Worm (Caenorhabditis elegans) whole organism, L1 larva: Measurements from ENCODE around the gene wrt-4.

Experiments used
- C16A3.4 ChIP-seq: fragments of 150-350 bp; optimal IDR thresholded peaks from 2 replicates; lab custom pipeline; 2014; ENCODE audit warnings: missing biosample characterization, missing genetic modification characterization
- F16B12.6 ChIP-seq: fragments of 150-350 bp; optimal IDR thresholded peaks from 2 replicates; lab custom pipeline; 2014; ENCODE audit warnings: missing biosample characterization, missing genetic modification characterization
- aha-1 ChIP-seq: fragments of 150-350 bp; optimal IDR thresholded peaks from 2 replicates; lab custom pipeline; 2014; ENCODE audit warnings: missing biosample characterization, missing genetic modification characterization
- aly-2 ChIP-seq: fragments of 150-350 bp; optimal IDR thresholded peaks from 2 replicates; lab custom pipeline; 2014; ENCODE audit warnings: missing biosample characterization, missing genetic modification characterization
- ama-1 ChIP-seq: fragments of 150-350 bp; optimal IDR thresholded peaks from 2 replicates; lab custom pipeline; 2014
- blmp-1 ChIP-seq: fragments of 150-350 bp; optimal IDR thresholded peaks from 2 replicates; lab custom pipeline; 2014; ENCODE audit warnings: missing biosample characterization, missing genetic modification characterization
- ceh-8 ChIP-seq: fragments of 200-800 bp; sonication (Bioruptor generic); optimal IDR thresholded peaks from 2 replicates; lab custom pipeline; 2018; ENCODE audit warnings: mild to moderate bottlenecking, missing genetic modification characterization, moderate library complexity, missing compliant biosample characterization
- ceh-88 ChIP-seq: fragments of 200-800 bp; sonication (Bioruptor generic); IDR thresholded peaks from 2 replicates; pipeline ENCODE4 v1.3.6; 2022; ENCODE audit warnings: missing genetic modification characterization, missing compliant biosample characterization
- ceh-90 ChIP-seq: sonication (generic microtip); optimal IDR thresholded peaks from 2 replicates; lab custom pipeline; 2016; ENCODE audit warnings: missing genetic modification characterization, missing compliant biosample characterization
- efl-1 ChIP-seq, 4 experiments: fragments of 150-350 bp; optimal IDR thresholded peaks in 3 of 4; peaks in 1 of 4; 1 replicate in 1 of 4; 2 replicates in 3 of 4; lab custom pipeline; 2014; ENCODE audit warnings: missing biosample characterization in 2 of 4, missing genetic modification characterization in 2 of 4, missing genetic modification reagents in 2 of 4
- efl-3 ChIP-seq: fragments of 200-800 bp; sonication (Bioruptor generic); optimal IDR thresholded peaks from 2 replicates; lab custom pipeline; 2018; ENCODE audit warnings: mild to moderate bottlenecking, missing genetic modification characterization, missing compliant biosample characterization
- egl-13 ChIP-seq: sonication (generic microtip); optimal IDR thresholded peaks from 2 replicates; lab custom pipeline; 2016; ENCODE audit warnings: missing genotype, missing genetic modification reagents, missing genetic modification characterization, missing compliant biosample characterization
- egl-27 ChIP-seq, 2 experiments: fragments of 150-350 bp in 1 of 2; sonication (generic microtip); optimal IDR thresholded peaks; 3 replicates each; lab custom pipeline; 2017 to 2018; ENCODE audit warnings: missing biosample characterization in 2 of 2, missing genetic modification characterization in 2 of 2, missing genetic modification reagents in 2 of 2
- elt-3 ChIP-seq, 6 experiments: fragments of 150-350 bp in 1 of 6; sonication (generic microtip); optimal IDR thresholded peaks; 2 replicates each; lab custom pipeline; 2017 to 2018; ENCODE audit warnings: missing biosample characterization in 6 of 6, missing genetic modification characterization in 6 of 6, inconsistent platforms in 1 of 6
- fkh-8 ChIP-seq: sonication (generic microtip); optimal IDR thresholded peaks from 2 replicates; lab custom pipeline; 2016; ENCODE audit warnings: mild to moderate bottlenecking, missing genetic modification characterization, missing compliant biosample characterization
- grh-1 ChIP-seq: fragments of 200-800 bp; sonication (Bioruptor generic); IDR thresholded peaks from 2 replicates; pipeline ENCODE4 v1.3.6; 2022; ENCODE audit warnings: missing genetic modification reagents, missing genetic modification characterization, missing compliant biosample characterization
- hlh-4 ChIP-seq: sonication (generic microtip); optimal IDR thresholded peaks from 2 replicates; lab custom pipeline; 2016; ENCODE audit warnings: mild to moderate bottlenecking, missing genetic modification characterization, missing compliant biosample characterization
- hpl-2 ChIP-seq: fragments of 150-350 bp; optimal IDR thresholded peaks from 2 replicates; lab custom pipeline; 2014; ENCODE audit warnings: missing biosample characterization, missing genetic modification reagents, missing genetic modification characterization
- lin-13 ChIP-seq: fragments of 150-350 bp; optimal IDR thresholded peaks from 2 replicates; lab custom pipeline; 2014; ENCODE audit warnings: missing biosample characterization, missing genetic modification reagents, missing genetic modification characterization
- lin-15B ChIP-seq: fragments of 150-350 bp; sonication (generic microtip); optimal IDR thresholded peaks from 3 replicates; lab custom pipeline; 2014; ENCODE audit warnings: missing biosample characterization, missing genetic modification characterization
- mab-9 ChIP-seq: fragments of 200-800 bp; sonication (Bioruptor generic); IDR thresholded peaks from 2 replicates; pipeline ENCODE4 v1.3.6; 2022; ENCODE audit warnings: missing genetic modification reagents, missing genetic modification characterization, missing compliant biosample characterization
- mep-1 ChIP-seq: fragments of 150-350 bp; optimal IDR thresholded peaks from 2 replicates; lab custom pipeline; 2014; ENCODE audit warnings: missing biosample characterization, missing genetic modification characterization
- nhr-12 ChIP-seq: sonication (generic microtip); optimal IDR thresholded peaks from 2 replicates; lab custom pipeline; 2017; ENCODE audit warnings: missing biosample characterization, missing genetic modification characterization
- nhr-47 ChIP-seq: sonication (generic microtip); optimal IDR thresholded peaks from 2 replicates; lab custom pipeline; 2016; ENCODE audit warnings: mild to moderate bottlenecking, missing genetic modification characterization, moderate library complexity, missing compliant biosample characterization
- nhr-71 ChIP-seq: sonication (generic microtip); optimal IDR thresholded peaks from 2 replicates; lab custom pipeline; 2016; ENCODE audit warnings: mild to moderate bottlenecking, missing genetic modification characterization, moderate library complexity, missing compliant biosample characterization
- nhr-76 ChIP-seq: sonication (generic microtip); optimal IDR thresholded peaks from 2 replicates; lab custom pipeline; 2017; ENCODE audit warnings: missing biosample characterization, missing genetic modification characterization
- nhr-77 ChIP-seq: fragments of 150-350 bp; optimal IDR thresholded peaks from 2 replicates; lab custom pipeline; 2014; ENCODE audit warnings: missing biosample characterization, missing genetic modification characterization
- nhr-90 ChIP-seq: sonication (generic microtip); optimal IDR thresholded peaks from 2 replicates; lab custom pipeline; 2016; ENCODE audit warnings: mild to moderate bottlenecking, missing genetic modification characterization, missing compliant biosample characterization; ENCODE audit not compliant: poor library complexity
- pax-3 ChIP-seq: fragments of 200-800 bp; sonication (Bioruptor generic); optimal IDR thresholded peaks from 2 replicates; lab custom pipeline; 2018; ENCODE audit warnings: mild to moderate bottlenecking, missing genetic modification characterization, moderate library complexity, missing compliant biosample characterization
- sptf-1 ChIP-seq: fragments of 150-350 bp; optimal IDR thresholded peaks from 2 replicates; lab custom pipeline; 2014; ENCODE audit warnings: missing biosample characterization, missing genetic modification characterization
- swsn-7 ChIP-seq: sonication (generic microtip); optimal IDR thresholded peaks from 2 replicates; lab custom pipeline; 2016; ENCODE audit warnings: missing genetic modification characterization, missing compliant biosample characterization
- unc-130 ChIP-seq: fragments of 150-350 bp; optimal IDR thresholded peaks from 2 replicates; lab custom pipeline; 2017; ENCODE audit warnings: missing biosample characterization, missing genetic modification characterization, inconsistent platforms
- unc-30 ChIP-seq: sonication (generic microtip); optimal IDR thresholded peaks from 2 replicates; lab custom pipeline; 2017; ENCODE audit warnings: missing biosample characterization, missing genetic modification characterization
- unc-86 ChIP-seq: sonication (generic microtip); optimal IDR thresholded peaks from 2 replicates; lab custom pipeline; 2016; ENCODE audit warnings: missing genetic modification characterization, missing compliant biosample characterization
- unc-98 ChIP-seq: fragments of 200-800 bp; sonication (Bioruptor generic); IDR thresholded peaks from 2 replicates; pipeline ENCODE4 v1.3.6; 2022; ENCODE audit warnings: missing genetic modification characterization, missing compliant biosample characterization
- vab-15 ChIP-seq: sonication (generic microtip); optimal IDR thresholded peaks from 2 replicates; lab custom pipeline; 2017; ENCODE audit warnings: missing genotype, mild to moderate bottlenecking, missing genetic modification characterization, missing compliant biosample characterization
- xbp-1 ChIP-seq: sonication (generic microtip); optimal IDR thresholded peaks from 2 replicates; lab custom pipeline; 2016; ENCODE audit warnings: missing genetic modification characterization, missing compliant biosample characterization
- zag-1 ChIP-seq: fragments of 150-350 bp; optimal IDR thresholded peaks from 2 replicates; lab custom pipeline; 2014; ENCODE audit warnings: missing biosample characterization, missing genetic modification characterization
- ztf-11 ChIP-seq, 2 experiments: sonication (generic microtip); optimal IDR thresholded peaks; 2 replicates each; lab custom pipeline; 2016 to 2017; ENCODE audit warnings: missing genetic modification characterization in 2 of 2, missing biosample characterization in 1 of 2, missing compliant biosample characterization in 1 of 2
- ztf-4 ChIP-seq: fragments of 150-350 bp; optimal IDR thresholded peaks from 2 replicates; lab custom pipeline; 2014; ENCODE audit warnings: missing biosample characterization, missing genetic modification characterization

Gene wrt-4

DNA sequence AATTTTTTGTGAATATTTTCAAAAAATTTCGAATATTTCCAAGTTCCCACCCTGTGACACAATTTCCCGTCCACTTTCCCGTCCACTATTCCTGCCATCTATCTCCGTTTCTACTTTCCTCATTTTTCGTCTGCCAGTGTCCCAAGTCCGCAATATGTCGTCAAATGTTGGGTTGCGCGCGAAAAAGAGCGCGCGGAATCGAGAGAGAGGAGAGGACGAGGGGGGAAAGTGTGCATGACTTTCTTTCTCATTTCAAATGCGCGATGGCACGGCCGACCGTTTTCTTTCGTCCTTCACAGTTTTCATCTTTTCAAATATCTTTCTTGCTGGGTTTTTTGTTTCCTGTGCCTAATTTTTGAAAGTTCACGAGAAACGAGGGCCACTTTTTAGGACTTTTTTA lies 32.1 kb downstream of the wrt-4 start (continued):
- TF ChIP-seq pax-3 (tag; lab: Kevin White, UChicago) (no peak), ceh-90 (no peak), mab-9 (GFP tag; lab: Robert Waterston, UW) (no peak), efl-3 (GFP tag; lab: Kevin White, UChicago) (no peak), swsn-7 (tag; lab: Kevin White, UChicago) (peak; percentile 76), nhr-90 (tag; lab: Kevin White, UChicago) (peak; percentile 68), C16A3.4 (tag; lab: Kevin White, UChicago) (peak; percentile 69), ceh-88 (GFP tag; lab: Robert Waterston, UW) (no peak), hpl-2 (GFP tag; lab: Kevin White, UChicago) (no peak), nhr-77 (tag; lab: Kevin White, UChicago) (peak; percentile 6), fkh-8 (tag; lab: Kevin White, UChicago) (no peak), unc-86 (tag; lab: Kevin White, UChicago) (peak; percentile 65), hlh-4 (tag; lab: Kevin White, UChicago) (no peak), aha-1 (tag; lab: Kevin White, UChicago) (no peak)

DNA sequence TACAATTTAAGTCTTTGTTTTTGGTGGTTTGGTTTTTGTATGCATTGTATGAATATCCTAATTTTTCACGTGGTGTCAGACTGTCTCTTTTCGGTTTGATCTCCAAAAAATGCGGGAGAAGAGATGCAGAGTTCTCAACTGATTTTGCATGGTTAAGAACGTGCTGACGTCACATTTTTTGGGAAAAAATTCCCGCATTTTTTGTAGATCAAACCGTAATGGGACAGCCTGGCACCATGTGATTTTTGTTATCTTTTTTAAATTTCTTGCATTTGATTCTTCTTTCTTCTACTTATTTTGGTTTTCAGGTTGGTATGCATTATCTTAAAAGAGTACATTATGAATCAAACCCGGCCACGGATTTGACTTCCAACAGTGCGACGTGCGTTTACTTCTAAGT lies 35.7 kb downstream of the wrt-4 start, which contains the start of gene ZK662.5:
Gene ZK662.5 (plus strand): TSS at position 301 of the 400 bp plus-strand sequence.
- TF ChIP-seq lin-13 (GFP tag; lab: Kevin White, UChicago) (no peak), egl-13 (tag; lab: Kevin White, UChicago) (no peak), xbp-1 (no peak), nhr-77 (tag; lab: Kevin White, UChicago) (no peak), ztf-4 (tag; lab: Kevin White, UChicago) (no peak), blmp-1 (tag; lab: Kevin White, UChicago) (no peak), nhr-47 (tag; lab: Kevin White, UChicago) (no peak), nhr-12 (tag; lab: Kevin White, UChicago) (no peak), efl-1 (optimal IDR thresholded peaks at IDR 0.05; lab: Kevin White, UChicago) (no peak), efl-1 (GFP tag; optimal IDR thresholded peaks at IDR 0.05 in 1 of 2; lab: Kevin White, UChicago) (no peak), vab-15 (tag; lab: Kevin White, UChicago) (no peak), ztf-11 (tag; optimal IDR thresholded peaks at IDR 0.05; lab: Kevin White, UChicago) (no peak), unc-30 (tag; lab: Kevin White, UChicago) (no peak), sptf-1 (tag; lab: Kevin White, UChicago) (no peak), aly-2 (tag; lab: Kevin White, UChicago) (no peak), nhr-76 (tag; lab: Kevin White, UChicago) (no peak)

DNA sequence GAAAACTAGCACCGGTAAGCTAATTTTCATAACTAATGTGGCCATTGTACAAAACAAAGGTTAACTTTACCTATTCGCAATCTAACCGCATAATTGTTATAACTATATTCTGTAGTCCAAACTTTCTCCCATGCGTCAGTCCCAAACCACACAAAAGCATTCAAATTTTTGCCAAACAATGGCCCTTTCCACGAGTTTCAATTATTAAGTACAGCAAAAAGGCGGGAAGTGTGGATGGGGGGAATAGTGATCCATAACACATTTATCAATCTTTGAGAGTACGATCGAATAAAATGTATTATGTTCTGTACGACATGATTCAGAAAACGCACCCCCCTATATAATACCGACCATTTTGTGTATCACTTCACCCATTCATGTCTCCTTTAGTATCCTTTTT lies 38.7 kb downstream of the wrt-4 start, which contains the start of gene ZK662.6:
Gene ZK662.6 (plus strand): TSS at position 301 of the 400 bp plus-strand sequence.
- TF ChIP-seq F16B12.6 (tag; lab: Kevin White, UChicago) (no peak), unc-130 (tag; lab: Kevin White, UChicago) (no peak), egl-27 (tag; optimal IDR thresholded peaks at IDR 0.05; lab: Kevin White, UChicago) (no peak), grh-1 (GFP tag; lab: Robert Waterston, UW) (no peak), lin-15B (tag; lab: Kevin White, UChicago) (no peak), swsn-7 (tag; lab: Kevin White, UChicago) (no peak), nhr-71 (tag; lab: Kevin White, UChicago) (no peak), zag-1 (no peak), elt-3 (tag; optimal IDR thresholded peaks at IDR 0.05; lab: Kevin White, UChicago) (no peak)

DNA sequence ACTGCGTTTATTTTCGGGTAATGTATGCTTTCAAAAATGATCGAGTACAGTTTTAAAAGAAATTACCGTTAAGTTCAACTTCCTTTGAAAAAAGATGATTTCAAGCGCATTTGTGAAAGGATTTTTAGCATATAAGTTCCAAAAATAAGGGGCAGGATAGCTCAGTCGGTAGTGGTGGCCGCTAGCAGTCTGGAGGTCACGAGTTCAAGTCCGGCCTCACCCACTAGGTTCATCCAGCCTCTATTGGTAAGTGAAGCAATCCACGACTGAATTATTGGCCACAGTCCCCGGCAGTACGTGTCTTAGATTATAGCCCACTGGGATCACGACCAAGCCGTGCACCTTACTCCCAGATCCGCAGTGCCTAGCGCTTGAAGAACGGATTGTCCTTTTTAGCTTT lies 40.1 kb downstream of the wrt-4 start:
- TF ChIP-seq unc-30 (tag; lab: Kevin White, UChicago) (no peak), ama-1 (no peak), unc-98 (GFP tag; lab: Robert Waterston, UW) (no peak), nhr-71 (tag; lab: Kevin White, UChicago) (no peak), mep-1 (no peak), lin-13 (GFP tag; lab: Kevin White, UChicago) (no peak), ceh-8 (GFP tag; lab: Kevin White, UChicago) (no peak)
